Fruit fly (Drosophila melanogaster) whole organism, embryonic: ENCODE data around the gene uif.

Experiments used
- Aef1 ChIP-seq: fragments of 200-800 bp; sonication (Bioruptor generic); IDR thresholded peaks from 3 replicates; pipeline ENCODE4 v1.3.6; 2022; ENCODE audit warnings: missing biosample characterization, missing genetic modification characterization
- BtbVII ChIP-seq: fragments of 200-800 bp; sonication (Bioruptor generic); optimal IDR thresholded peaks from 3 replicates; lab custom pipeline; 2017; ENCODE audit warnings: missing biosample characterization, mild to moderate bottlenecking, missing genetic modification characterization
- Bteb2 ChIP-seq: fragments of 200-800 bp; sonication (Bioruptor generic); optimal IDR thresholded peaks from 2 replicates; lab custom pipeline; 2016; ENCODE audit warnings: missing biosample characterization, missing genetic modification characterization
- CG12236 ChIP-seq: fragments of 200-800 bp; sonication (Bioruptor generic); optimal IDR thresholded peaks from 2 replicates; lab custom pipeline; 2016; ENCODE audit warnings: missing biosample characterization, missing genetic modification characterization
- CG12299 ChIP-seq: fragments of 200-800 bp; sonication (Bioruptor generic); optimal IDR thresholded peaks from 2 replicates; lab custom pipeline; 2018; ENCODE audit warnings: missing biosample characterization, mild to moderate bottlenecking, missing genetic modification characterization
- CG1233 ChIP-seq: fragments of 200-800 bp; sonication (Bioruptor generic); optimal IDR thresholded peaks from 4 replicates; lab custom pipeline; 2018; ENCODE audit warnings: missing biosample characterization, mild to moderate bottlenecking, missing genetic modification characterization
- CG13894 ChIP-seq: fragments of 200-800 bp; sonication (Bioruptor generic); optimal IDR thresholded peaks from 3 replicates; lab custom pipeline; 2018; ENCODE audit warnings: missing biosample characterization, mild to moderate bottlenecking, missing genetic modification characterization, moderate library complexity
- CG16815 ChIP-seq: fragments of 200-800 bp; sonication (Bioruptor generic); optimal IDR thresholded peaks from 3 replicates; lab custom pipeline; 2017; ENCODE audit warnings: missing biosample characterization, mild to moderate bottlenecking, missing genetic modification characterization
- CG3065 ChIP-seq: fragments of 200-800 bp; sonication (Bioruptor generic); optimal IDR thresholded peaks from 2 replicates; lab custom pipeline; 2016; ENCODE audit warnings: missing biosample characterization, missing genetic modification characterization
- CG33213 ChIP-seq: fragments of 200-800 bp; sonication (Bioruptor generic); optimal IDR thresholded peaks from 3 replicates; lab custom pipeline; 2016; ENCODE audit warnings: missing biosample characterization, missing genetic modification characterization
- CG3726 ChIP-seq: fragments of 200-800 bp; sonication (Bioruptor generic); IDR thresholded peaks from 3 replicates; pipeline ENCODE4, ENCODE4 v1.3.6; 2022; ENCODE audit warnings: missing biosample characterization, missing genetic modification characterization
- CG3847 ChIP-seq: fragments of 200-800 bp; sonication (Bioruptor generic); IDR thresholded peaks from 2 replicates; pipeline ENCODE4 v1.3.6; 2022; ENCODE audit warnings: missing biosample characterization, missing genetic modification characterization
- CG42726 ChIP-seq: fragments of 200-800 bp; sonication (Bioruptor generic); IDR thresholded peaks from 2 replicates; pipeline ENCODE4 v1.3.6; 2022; ENCODE audit warnings: missing biosample characterization, missing genetic modification characterization; ENCODE audit not compliant: partially characterized antibody
- CG4404 ChIP-seq: fragments of 200-800 bp; sonication (Bioruptor generic); IDR thresholded peaks from 2 replicates; pipeline ENCODE4 v1.3.6; 2022; ENCODE audit warnings: missing biosample characterization, missing genetic modification characterization
- CG6272 ChIP-seq: fragments of 200-800 bp; sonication (Bioruptor generic); IDR thresholded peaks from 2 replicates; pipeline ENCODE4 v1.3.6; 2022; ENCODE audit warnings: missing biosample characterization, missing genetic modification characterization
- CG6791 ChIP-seq: fragments of 200-800 bp; sonication (Bioruptor generic); IDR thresholded peaks from 3 replicates; pipeline ENCODE4 v1.3.6; 2022; ENCODE audit warnings: missing biosample characterization, missing genetic modification characterization; ENCODE audit not compliant: partially characterized antibody
- CG7786 ChIP-seq: fragments of 200-800 bp; sonication (Bioruptor generic); optimal IDR thresholded peaks from 2 replicates; lab custom pipeline; 2016; ENCODE audit warnings: missing biosample characterization, missing genetic modification characterization
- CG7987 ChIP-seq: fragments of 200-800 bp; sonication (Bioruptor generic); optimal IDR thresholded peaks from 2 replicates; lab custom pipeline; 2018; ENCODE audit warnings: missing biosample characterization, mild to moderate bottlenecking, missing genetic modification characterization, moderate library complexity
- CG8359 ChIP-seq: fragments of 200-800 bp; sonication (Bioruptor generic); optimal IDR thresholded peaks from 2 replicates; lab custom pipeline; 2017; ENCODE audit warnings: missing biosample characterization, mild to moderate bottlenecking, missing genetic modification characterization, borderline replicate concordance
- CG9437 ChIP-seq: fragments of 200-800 bp; sonication (Bioruptor generic); optimal IDR thresholded peaks from 2 replicates; lab custom pipeline; 2018; ENCODE audit warnings: missing biosample characterization, mild to moderate bottlenecking, missing genetic modification characterization
- CG9609 ChIP-seq: fragments of 200-800 bp; sonication (Bioruptor generic); optimal IDR thresholded peaks from 3 replicates; lab custom pipeline; 2016; ENCODE audit warnings: missing biosample characterization, missing genetic modification characterization
- D19B ChIP-seq: fragments of 200-800 bp; sonication (Bioruptor generic); optimal IDR thresholded peaks from 2 replicates; lab custom pipeline; 2017; ENCODE audit warnings: missing biosample characterization, mild to moderate bottlenecking, missing genetic modification characterization
- Dref ChIP-seq: fragments of 200-800 bp; sonication (Bioruptor generic); IDR thresholded peaks from 2 replicates; pipeline ENCODE4 v1.3.6; 2022; ENCODE audit warnings: missing biosample characterization, missing genetic modification characterization
- Hey ChIP-seq: fragments of 200-800 bp; sonication (Bioruptor generic); optimal IDR thresholded peaks from 3 replicates; lab custom pipeline; 2018; ENCODE audit warnings: missing biosample characterization, mild to moderate bottlenecking, missing genetic modification characterization
- Lhr ChIP-seq: fragments of 200-800 bp; sonication (Bioruptor generic); optimal IDR thresholded peaks from 3 replicates; lab custom pipeline; 2017; ENCODE audit warnings: mild to moderate bottlenecking, missing biosample characterization, missing genetic modification reagents, missing genetic modification characterization
- Mad ChIP-seq: fragments of 200-800 bp; sonication (Bioruptor generic); optimal IDR thresholded peaks from 2 replicates; lab custom pipeline; 2016; ENCODE audit warnings: missing biosample characterization, missing genetic modification characterization
- Myb ChIP-seq: fragments of 200-800 bp; sonication (Bioruptor generic); optimal IDR thresholded peaks from 2 replicates; lab custom pipeline; 2016; ENCODE audit warnings: missing biosample characterization, missing genetic modification characterization
- Neu2 ChIP-seq: fragments of 200-800 bp; sonication (Bioruptor generic); optimal IDR thresholded peaks from 3 replicates; lab custom pipeline; 2016; ENCODE audit warnings: missing biosample characterization, missing genetic modification characterization, borderline replicate concordance
- NfI ChIP-seq: fragments of 200-800 bp; sonication (Bioruptor generic); optimal IDR thresholded peaks from 3 replicates; lab custom pipeline; 2018; ENCODE audit warnings: missing biosample characterization, mild to moderate bottlenecking, missing genetic modification characterization, moderate library complexity
- Opbp ChIP-seq: fragments of 200-800 bp; sonication (Bioruptor generic); IDR thresholded peaks from 3 replicates; pipeline ENCODE4 v1.3.6; 2022; ENCODE audit warnings: missing biosample characterization, missing genetic modification characterization; ENCODE audit not compliant: partially characterized antibody
- Poxn ChIP-seq: fragments of 200-800 bp; sonication (Bioruptor generic); IDR thresholded peaks from 2 replicates; pipeline ENCODE4 v1.3.6; 2022; ENCODE audit warnings: missing biosample characterization, missing genetic modification characterization
- Sin3A ChIP-seq: fragments of >200 bp; optimal IDR thresholded peaks from 2 replicates; lab custom pipeline; 2018
- Sry-δ ChIP-seq: fragments of 200-800 bp; sonication (Bioruptor generic); optimal IDR thresholded peaks from 2 replicates; lab custom pipeline; 2016; ENCODE audit warnings: missing biosample characterization, missing genetic modification characterization
- YL-1 ChIP-seq: fragments of 200-800 bp; sonication (Bioruptor generic); optimal IDR thresholded peaks from 3 replicates; lab custom pipeline; 2017; ENCODE audit warnings: missing biosample characterization, mild to moderate bottlenecking, missing genetic modification characterization
- chif ChIP-seq, 2 experiments: fragments of 200-800 bp; sonication (Bioruptor generic); optimal IDR thresholded peaks; 3 replicates each; lab custom pipeline; 2016; ENCODE audit warnings: missing biosample characterization in 2 of 2, missing genetic modification characterization in 2 of 2
- dmrt99B ChIP-seq: fragments of 200-800 bp; sonication (Bioruptor generic); optimal IDR thresholded peaks from 2 replicates; lab custom pipeline; 2018; ENCODE audit warnings: missing biosample characterization, mild to moderate bottlenecking, missing genetic modification characterization, moderate library complexity
- fd3F ChIP-seq: fragments of 200-800 bp; sonication (Bioruptor generic); optimal IDR thresholded peaks from 2 replicates; lab custom pipeline; 2018; ENCODE audit warnings: missing biosample characterization, mild to moderate bottlenecking, missing genetic modification characterization, moderate library complexity
- grn ChIP-seq: fragments of 200-800 bp; sonication (Bioruptor generic); optimal IDR thresholded peaks from 3 replicates; lab custom pipeline; 2017; ENCODE audit warnings: missing biosample characterization, missing genetic modification characterization
- jumu ChIP-seq: fragments of 200-800 bp; sonication (Bioruptor generic); optimal IDR thresholded peaks from 3 replicates; lab custom pipeline; 2016; ENCODE audit warnings: missing biosample characterization, missing genetic modification characterization
- kni ChIP-seq: fragments of 200-800 bp; sonication (Bioruptor generic); optimal IDR thresholded peaks from 3 replicates; lab custom pipeline; 2017; ENCODE audit warnings: mild to moderate bottlenecking, missing biosample characterization, missing genetic modification reagents, missing genetic modification characterization
- lbe ChIP-seq: fragments of 200-800 bp; sonication (Bioruptor generic); optimal IDR thresholded peaks from 2 replicates; lab custom pipeline; 2016; ENCODE audit warnings: missing biosample characterization, mild to moderate bottlenecking, missing genetic modification characterization
- lmd ChIP-seq: fragments of 200-800 bp; sonication (Bioruptor generic); IDR thresholded peaks from 2 replicates; pipeline ENCODE4 v1.3.6; 2022; ENCODE audit warnings: missing biosample characterization, missing genetic modification characterization
- nom ChIP-seq: fragments of 200-800 bp; sonication (Bioruptor generic); optimal IDR thresholded peaks from 2 replicates; lab custom pipeline; 2017; ENCODE audit warnings: missing biosample characterization, missing genetic modification characterization, mild to moderate bottlenecking, moderate library complexity, missing genetic modification reagents
- pb ChIP-seq: fragments of 200-800 bp; sonication (Bioruptor generic); optimal IDR thresholded peaks from 3 replicates; lab custom pipeline; 2016; ENCODE audit warnings: missing biosample characterization, missing genetic modification characterization
- psq ChIP-seq: fragments of 200-800 bp; sonication (Bioruptor generic); optimal IDR thresholded peaks from 2 replicates; lab custom pipeline; 2017; ENCODE audit warnings: missing biosample characterization, missing genetic modification characterization
- row ChIP-seq: fragments of 200-800 bp; sonication (Bioruptor generic); IDR thresholded peaks from 3 replicates; pipeline ENCODE4 v1.3.6; 2022; ENCODE audit warnings: missing biosample characterization, missing genetic modification characterization
- schlank ChIP-seq: fragments of 200-800 bp; sonication (Bioruptor generic); optimal IDR thresholded peaks from 2 replicates; lab custom pipeline; 2018; ENCODE audit warnings: missing biosample characterization, mild to moderate bottlenecking, missing genetic modification characterization
- sima ChIP-seq: fragments of 200-800 bp; sonication (Bioruptor generic); optimal IDR thresholded peaks from 2 replicates; lab custom pipeline; 2016; ENCODE audit warnings: missing biosample characterization, missing genetic modification characterization
- slp2 ChIP-seq: fragments of 200-800 bp; sonication (Bioruptor generic); optimal IDR thresholded peaks from 2 replicates; lab custom pipeline; 2016; ENCODE audit warnings: missing biosample characterization, missing genetic modification characterization
- ttk ChIP-seq: fragments of 200-800 bp; sonication (Bioruptor generic); IDR thresholded peaks from 2 replicates; pipeline ENCODE4 v2.1.2; 2022; ENCODE audit warnings: missing biosample characterization, missing genetic modification characterization

uif gene

dm6 chr2L:7043039-7043905 lies 33.1 kb upstream of the uif start (continued):
- TF ChIP-seq Myb (GFP tag; lab: Kevin White, UChicago) (no peak), Opbp (GFP tag; lab: Robert Waterston, UW) (no peak), CG12299 (tag; lab: Kevin White, UChicago) (peak; percentile 41), CG3847 (GFP tag; lab: Robert Waterston, UW) (no peak), lmd (no peak), row (peak; percentile 42), CG16815 (GFP tag; lab: Kevin White, UChicago) (no peak), CG3726 (GFP tag; lab: Robert Waterston, UW) (no peak), Lhr (GFP tag; lab: Kevin White, UChicago) (peak; percentile 38), Hey (peak; percentile 30), Dref (GFP tag; lab: Robert Waterston, UW) (no peak), CG33213 (no peak), Bteb2 (GFP tag; lab: Kevin White, UChicago) (no peak), CG8359 (GFP tag; lab: Kevin White, UChicago) (no peak), Sin3A (lab: Kevin White, UChicago) (no peak), D19B (no peak), CG13894 (tag; lab: Kevin White, UChicago) (no peak), CG9609 (GFP tag; lab: Kevin White, UChicago) (peak; percentile 23), CG6272 (no peak), Mad (GFP tag; lab: Kevin White, UChicago) (no peak), CG7786 (no peak), ttk (no peak), CG9437 (GFP tag; lab: Kevin White, UChicago) (no peak), fd3F (no peak), CG6791 (no peak), CG4404 (GFP tag; lab: Robert Waterston, UW) (no peak), dmrt99B (tag; lab: Kevin White, UChicago) (peak; percentile 25), CG42726 (GFP tag; lab: Robert Waterston, UW) (no peak), schlank (tag; lab: Kevin White, UChicago) (no peak), chif (GFP tag; optimal IDR thresholded peaks at IDR 0.05; lab: Kevin White, UChicago) (peak in 1 of 2 experiments; percentile 16), CG3065 (GFP tag; lab: Kevin White, UChicago) (no peak), Sry-δ (GFP tag; lab: Kevin White, UChicago) (no peak), Aef1 (GFP tag; lab: Robert Waterston, UW) (no peak), CG7987 (GFP tag; lab: Kevin White, UChicago) (peak; percentile 13), BtbVII (GFP tag; lab: Kevin White, UChicago) (no peak), grn (peak; percentile 25), lbe (GFP tag; lab: Kevin White, UChicago) (no peak), jumu (GFP tag; lab: Kevin White, UChicago) (no peak), nom (GFP tag; lab: Kevin White, UChicago) (no peak), slp2 (GFP tag; lab: Kevin White, UChicago) (no peak), CG12236 (GFP tag; lab: Kevin White, UChicago) (peak; percentile 33), kni (GFP tag; lab: Kevin White, UChicago) (peak; percentile 60), CG1233 (no peak), NfI (GFP tag; lab: Kevin White, UChicago) (no peak), YL-1 (GFP tag; lab: Kevin White, UChicago) (peak; percentile 31), psq (GFP tag; lab: Kevin White, UChicago) (no peak), sima (GFP tag; lab: Kevin White, UChicago) (no peak), pb (no peak), Poxn (GFP tag; lab: Robert Waterston, UW) (no peak), Neu2 (GFP tag; lab: Kevin White, UChicago) (no peak)
